Worm (Caenorhabditis elegans): ENCODE results near the gene F58G1.2.

Gene F58G1.2

ce11 chrII:12897942-12898341 lies 20.9 kb downstream of the F58G1.2 start, which contains the start of gene clec-64:
Gene clec-64, plus strand, starts transcription at chrII:12898242.
- TF ChIP-seq aptf-3 (GFP tag; IDR thresholded peaks at IDR 0.05) (no peak), F39B2.1 (GFP tag; IDR thresholded peaks at IDR 0.05) (no peak), K12H6.12 (tag; optimal IDR thresholded peaks at IDR 0.05) (no peak), let-526 (GFP tag; IDR thresholded peaks at IDR 0.05) (no peak), sdz-38 (tag; optimal IDR thresholded peaks at IDR 0.05) (no peak), B0336.3 (GFP tag; IDR thresholded peaks at IDR 0.05) (no peak), sea-2 (GFP tag; IDR thresholded peaks at IDR 0.05) (no peak), lin-35 (GFP tag; optimal IDR thresholded peaks at IDR 0.05) (no peak), cebp-2 (GFP tag; IDR thresholded peaks at IDR 0.05) (no peak), madf-10 (tag; optimal IDR thresholded peaks at IDR 0.05) (no peak), zim-3 (tag; optimal IDR thresholded peaks at IDR 0.05) (no peak), akir-1 (GFP tag; optimal IDR thresholded peaks at IDR 0.05) (no peak), ztf-18 (tag; optimal IDR thresholded peaks at IDR 0.05) (no peak), B0035.1 (tag; optimal IDR thresholded peaks at IDR 0.05) (no peak)

ce11 chrII:12897361-12897760 lies 21.4 kb downstream of the F58G1.2 start:
- no peak for TF ChIP-seq attf-6 (GFP tag; IDR thresholded peaks at IDR 0.05)
- TF ChIP-seq lin-54 (GFP tag; optimal IDR thresholded peaks at IDR 0.05) = no peak
- no peak for TF ChIP-seq madf-8 (GFP tag; conservative IDR thresholded peaks at IDR 0.05)
- TF ChIP-seq chd-7 (tag; optimal IDR thresholded peaks at IDR 0.05) = no peak
- TF ChIP-seq Y95B8A.8 (GFP tag; IDR thresholded peaks at IDR 0.05) = no peak

ce11 chrII:12896666-12897065 lies 22.1 kb downstream of the F58G1.2 start:
- TF ChIP-seq B0261.1 (tag; optimal IDR thresholded peaks at IDR 0.05) (no peak), zfh-2 (GFP tag; conservative IDR thresholded peaks at IDR 0.05) (peak; percentile 51; the same call in 1 of the 2 replicates), F57A8.1 (GFP tag; optimal IDR thresholded peaks at IDR 0.05) (no peak), F37B4.10 (GFP tag; IDR thresholded peaks at IDR 0.05) (no peak), lin-26 (GFP tag; IDR thresholded peaks at IDR 0.05) (no peak)

- TF ChIP-seq Y56A3A.18 (GFP tag; IDR thresholded peaks at IDR 0.05) = no peak
- peak; percentile 70 for TF ChIP-seq nhr-80 (tag; optimal IDR thresholded peaks at IDR 0.05)
Measured at ce11 chrII:12895078-12895670, 23.6 kb downstream of the F58G1.2 start, which contains the start of the genes clec-62 and clec-63. Gene clec-62, minus strand, starts transcription at chrII:12895128. Gene clec-63, plus strand, starts transcription at chrII:12895638.

- no peak for TF ChIP-seq nfyb-1 (GFP tag; IDR thresholded peaks at IDR 0.05)
- TF ChIP-seq bed-2 (GFP tag; IDR thresholded peaks at IDR 0.05) = no peak
- peak; percentile 39 for TF ChIP-seq nhr-80 (tag; optimal IDR thresholded peaks at IDR 0.05)
- TF ChIP-seq egl-18 (GFP tag; IDR thresholded peaks at IDR 0.05) = no peak
- no peak for TF ChIP-seq hsf-1 (GFP tag; IDR thresholded peaks at IDR 0.05)
- no peak for TF ChIP-seq F52B5.7 (tag; optimal IDR thresholded peaks at IDR 0.05)
- TF ChIP-seq snpc-4 (GFP tag; optimal IDR thresholded peaks at IDR 0.05) = no peak
- peak in 1 of 4 experiments; percentile 36 for TF ChIP-seq snpc-4 (tag; optimal IDR thresholded peaks at IDR 0.05)
- TF ChIP-seq unc-62 (GFP tag; optimal IDR thresholded peaks at IDR 0.05) = peak; percentile 1
Measured at ce11 chrII:12892407-12892806, 26.4 kb downstream of the F58G1.2 start.

Data from whole organism, young adult.